Worm (Caenorhabditis elegans): ENCODE results near the gene cld-1.

Gene cld-1

DNA sequence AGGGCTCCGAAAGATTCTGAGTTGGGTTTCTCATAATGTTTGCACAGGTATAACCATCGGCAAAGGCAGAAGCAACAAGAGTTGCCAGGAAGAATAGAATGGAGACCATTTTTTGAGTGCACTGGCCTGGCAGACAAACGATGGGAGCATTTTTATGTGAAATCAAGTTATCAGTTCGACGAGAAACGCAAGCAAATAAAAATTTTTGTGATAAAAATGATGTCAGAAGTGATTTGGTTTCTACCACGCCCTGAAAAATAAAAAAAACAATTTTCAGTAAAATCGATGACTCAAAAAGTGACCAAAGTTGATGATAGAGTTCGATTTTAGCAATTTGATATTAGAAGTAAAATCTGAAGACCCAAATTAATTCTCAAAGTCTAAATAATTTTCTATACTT is 26.2 kb downstream of the cld-1 start, which contains the start of gene K08D8.4:
Gene K08D8.4, minus strand, starts transcription at position 128 of the 400 bp plus-strand sequence.
- TF ChIP-seq ham-2 (GFP tag; optimal IDR thresholded peaks at IDR 0.05) (no peak), sem-2 (GFP tag; optimal IDR thresholded peaks at IDR 0.05) (no peak), zip-8 (tag; optimal IDR thresholded peaks at IDR 0.05) (no peak), elt-1 (tag; optimal IDR thresholded peaks at IDR 0.05; ENCODE audit: borderline replicate concordance, insufficient read depth) (no peak), nhr-237 (tag; optimal IDR thresholded peaks at IDR 0.05) (no peak), lin-32 (GFP tag; optimal IDR thresholded peaks at IDR 0.05) (no peak), lsy-2 (tag; optimal IDR thresholded peaks at IDR 0.05) (no peak), nhr-12 (tag; optimal IDR thresholded peaks at IDR 0.05) (no peak), nhr-28 (tag; optimal IDR thresholded peaks at IDR 0.05) (no peak), ces-1 (GFP tag; optimal IDR thresholded peaks at IDR 0.05) (no peak), ztf-11 (tag; optimal IDR thresholded peaks at IDR 0.05) (no peak), tbx-8 (GFP tag; optimal IDR thresholded peaks at IDR 0.05) (no peak), elt-3 (tag; optimal IDR thresholded peaks at IDR 0.05) (no peak), ceh-39 (tag; optimal IDR thresholded peaks at IDR 0.05) (no peak), unc-39 (tag; optimal IDR thresholded peaks at IDR 0.05) (no peak), ceh-43 (GFP tag; optimal IDR thresholded peaks at IDR 0.05) (no peak), lin-13 (tag; optimal IDR thresholded peaks at IDR 0.05) (no peak)

DNA sequence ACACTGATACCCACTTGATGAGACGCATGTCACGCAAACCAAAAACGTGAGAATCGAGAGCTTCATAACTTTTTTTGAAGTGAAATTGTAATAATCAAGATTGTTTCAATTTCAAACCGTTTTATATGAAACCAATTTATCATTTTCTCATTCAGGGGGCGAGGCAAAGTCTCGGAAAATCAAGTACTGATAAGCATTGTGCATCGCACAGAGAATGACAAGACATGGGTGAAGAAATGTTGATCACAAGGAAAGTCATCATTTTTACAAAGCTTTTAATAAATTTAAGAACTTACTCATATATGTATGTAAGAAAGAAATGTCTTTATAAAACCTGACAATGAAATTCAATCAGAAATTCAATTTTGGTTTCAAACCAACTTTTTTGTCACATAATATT is 29.5 kb downstream of the cld-1 start, which contains the start of gene K08D8.3:
Gene K08D8.3, minus strand, starts transcription at position 131 of the 400 bp plus-strand sequence.
- TF ChIP-seq ham-2 (GFP tag; optimal IDR thresholded peaks at IDR 0.05) (no peak), nhr-2 (tag; optimal IDR thresholded peaks at IDR 0.05) (no peak)

DNA sequence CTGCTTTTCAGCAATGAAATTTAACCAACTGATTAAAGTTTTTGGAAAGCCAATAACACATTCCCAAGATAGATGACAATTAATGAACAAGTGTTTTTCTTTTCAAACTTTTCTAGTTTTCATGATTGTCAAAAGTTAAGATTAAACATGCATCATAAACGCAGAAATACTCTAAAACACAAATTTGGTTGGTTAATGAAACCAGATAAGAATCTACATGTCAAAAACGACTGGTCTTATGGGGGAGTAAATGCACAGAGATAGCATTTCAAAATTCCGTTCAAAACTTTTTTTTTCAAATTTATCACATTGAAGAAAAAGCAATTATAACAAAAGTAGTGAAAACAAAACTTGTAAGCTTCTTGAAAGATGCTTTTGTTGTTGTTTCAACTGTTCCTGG is 32.4 kb downstream of the cld-1 start:
- TF ChIP-seq nhr-28 (tag; optimal IDR thresholded peaks at IDR 0.05) (no peak), sptf-1 (tag; optimal IDR thresholded peaks at IDR 0.05) (no peak), nhr-2 (tag; optimal IDR thresholded peaks at IDR 0.05) (no peak), ztf-11 (tag; optimal IDR thresholded peaks at IDR 0.05) (no peak), lin-13 (tag; optimal IDR thresholded peaks at IDR 0.05) (no peak)

DNA sequence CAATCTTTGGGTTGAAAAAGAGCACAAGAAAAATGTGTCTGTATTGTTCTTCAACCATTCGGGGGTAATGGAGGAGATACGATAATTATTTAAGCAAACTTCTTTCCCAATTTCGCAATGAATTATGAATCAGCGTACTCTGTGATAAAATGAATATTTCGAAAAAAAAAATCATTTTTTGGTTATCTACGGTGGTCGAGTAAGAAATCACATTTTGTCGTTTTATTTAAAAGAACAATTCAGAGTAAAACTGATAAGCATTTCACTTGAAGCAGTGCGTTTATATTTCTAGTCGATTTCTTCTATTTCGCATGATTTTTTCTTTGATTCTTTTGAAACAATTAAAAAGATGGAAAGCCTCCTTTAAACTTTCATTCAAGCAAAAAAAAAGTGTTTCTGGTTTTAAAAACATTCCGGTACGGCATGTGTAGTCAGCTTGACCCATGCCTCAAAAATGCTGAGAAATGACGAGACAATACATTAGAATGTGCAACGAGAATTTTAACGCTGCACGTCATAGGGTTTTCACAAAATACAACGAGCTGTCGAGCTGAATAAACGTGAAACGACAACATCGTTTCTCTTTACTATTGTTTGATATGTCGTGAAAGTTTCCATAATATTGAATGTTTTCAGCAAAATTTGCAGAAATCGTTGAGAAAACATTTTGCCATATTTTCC is 33.5 kb downstream of the cld-1 start, which contains the start of gene K08D8.2:
Gene K08D8.2, plus strand, starts transcription at position 631 of the 681 bp plus-strand sequence.
- TF ChIP-seq blmp-1 (tag; optimal IDR thresholded peaks at IDR 0.05) (no peak), zip-8 (tag; optimal IDR thresholded peaks at IDR 0.05) (no peak), ztf-11 (tag; optimal IDR thresholded peaks at IDR 0.05) (no peak), bed-3 (GFP tag; optimal IDR thresholded peaks at IDR 0.05) (no peak), ham-2 (GFP tag; optimal IDR thresholded peaks at IDR 0.05) (no peak), unc-120 (tag; optimal IDR thresholded peaks at IDR 0.05; ENCODE audit: poor library complexity, severe bottlenecking) (no peak)

DNA sequence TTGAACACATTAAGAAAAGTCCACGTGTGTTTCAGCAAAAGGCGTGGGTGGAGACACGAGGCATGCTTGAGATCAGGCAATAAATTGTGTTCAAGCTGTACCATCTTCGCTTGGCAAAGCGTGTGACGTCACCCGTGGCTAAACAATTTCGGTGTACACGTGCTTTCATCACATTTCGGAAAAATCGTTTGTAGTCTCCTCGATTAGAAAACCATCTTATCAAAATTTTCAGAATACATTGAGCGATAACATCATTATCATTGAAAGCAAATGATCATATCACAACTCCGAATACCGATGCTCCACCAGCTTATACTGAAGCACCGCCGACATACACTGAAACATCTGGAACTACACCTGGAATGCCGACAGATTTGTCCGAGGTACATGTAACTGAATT is 34.5 kb downstream of the cld-1 start:
- TF ChIP-seq unc-120 (tag; optimal IDR thresholded peaks at IDR 0.05; ENCODE audit: poor library complexity, severe bottlenecking) (no peak), unc-62 (GFP tag; optimal IDR thresholded peaks at IDR 0.05) (no peak), snpc-4 (tag; optimal IDR thresholded peaks at IDR 0.05) (no peak)

DNA sequence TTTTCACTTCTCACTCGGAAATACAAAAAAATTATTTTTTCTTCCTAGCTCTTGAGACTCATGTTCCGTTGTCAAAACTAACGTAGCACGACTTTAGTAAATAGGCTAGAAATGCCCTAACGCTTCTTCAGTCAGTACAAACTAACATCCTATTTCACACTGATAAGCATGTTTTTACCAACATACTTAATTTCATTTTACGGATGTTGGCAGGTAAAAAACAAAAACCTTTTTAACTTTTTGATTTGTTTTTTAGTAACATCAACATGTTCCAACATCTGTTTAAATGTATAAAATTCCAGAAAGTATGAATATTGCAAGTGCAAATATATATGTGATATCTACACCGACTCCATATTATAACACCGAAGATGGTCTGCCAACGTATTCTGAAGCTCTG is 35.8 kb downstream of the cld-1 start, which contains the start of gene K08D8.10:
Gene K08D8.10, plus strand, starts transcription at position 301 of the 400 bp plus-strand sequence.
- TF ChIP-seq nhr-28 (tag; optimal IDR thresholded peaks at IDR 0.05): no peak
- no peak for TF ChIP-seq bed-3 (GFP tag; optimal IDR thresholded peaks at IDR 0.05)
- no peak for TF ChIP-seq ceh-43 (GFP tag; optimal IDR thresholded peaks at IDR 0.05)
- TF ChIP-seq elt-1 (tag; optimal IDR thresholded peaks at IDR 0.05; ENCODE audit: borderline replicate concordance, insufficient read depth): no peak
- TF ChIP-seq unc-120 (tag; optimal IDR thresholded peaks at IDR 0.05; ENCODE audit: poor library complexity, severe bottlenecking): no peak
- TF ChIP-seq ces-1 (GFP tag; optimal IDR thresholded peaks at IDR 0.05): no peak
- TF ChIP-seq mab-5 (tag; optimal IDR thresholded peaks at IDR 0.05): no peak
- no peak for TF ChIP-seq elt-3 (tag; optimal IDR thresholded peaks at IDR 0.05)
- TF ChIP-seq mep-1 (tag; optimal IDR thresholded peaks at IDR 0.05): no peak
- no peak for TF ChIP-seq M03D4.4 (tag; optimal IDR thresholded peaks at IDR 0.05)
- TF ChIP-seq lin-32 (GFP tag; optimal IDR thresholded peaks at IDR 0.05): no peak
- TF ChIP-seq ceh-83 (GFP tag; optimal IDR thresholded peaks at IDR 0.05): no peak
- TF ChIP-seq sptf-1 (tag; optimal IDR thresholded peaks at IDR 0.05): no peak
- no peak for TF ChIP-seq tbx-8 (GFP tag; optimal IDR thresholded peaks at IDR 0.05)
- TF ChIP-seq blmp-1 (tag; optimal IDR thresholded peaks at IDR 0.05): no peak
